Worm (Caenorhabditis elegans): Measurements from ENCODE around the gene mboa-4.

The mboa-4 gene

DNA sequence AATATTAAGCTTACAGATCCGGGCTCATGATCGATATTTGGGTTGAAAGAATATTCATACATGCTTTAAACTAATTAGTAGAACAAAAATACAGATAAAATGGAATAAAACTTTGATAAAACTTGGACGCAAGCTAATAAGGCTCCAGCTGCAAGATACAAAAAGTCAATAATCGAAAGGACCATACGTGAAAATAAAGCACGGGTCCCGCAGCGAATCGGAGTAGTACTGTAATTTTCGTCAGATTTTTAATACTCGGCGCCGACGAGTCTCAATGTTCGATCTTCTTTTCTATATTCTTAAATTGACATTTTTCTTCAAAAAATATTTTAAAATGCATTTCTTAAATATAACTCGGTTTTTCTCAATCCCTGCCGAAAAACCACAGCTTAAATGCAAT, 35.1 kb downstream of the mboa-4 start, which contains the start of gene spo-11:
Gene spo-11, minus strand, starts transcription at position 189 of the 400 bp plus-strand sequence.
- TF ChIP-seq unc-3 (GFP tag; conservative IDR thresholded peaks at IDR 0.05) (no peak), unc-3 (tag; optimal IDR thresholded peaks at IDR 0.05) (no peak), che-1 (tag; optimal IDR thresholded peaks at IDR 0.05) (no peak), tbx-2 (tag; optimal IDR thresholded peaks at IDR 0.05) (no peak), T23F11.4 (GFP tag; optimal IDR thresholded peaks at IDR 0.05) (no peak), hlh-30 (tag; optimal IDR thresholded peaks at IDR 0.05; ENCODE audit: insufficient read depth) (no peak), ztf-16 (tag; optimal IDR thresholded peaks at IDR 0.05) (no peak), pqm-1 (tag; optimal IDR thresholded peaks at IDR 0.05) (no peak), lim-6 (tag; optimal IDR thresholded peaks at IDR 0.05) (no peak), pat-9 (tag; optimal IDR thresholded peaks at IDR 0.05) (no peak), ceh-14 (tag; optimal IDR thresholded peaks at IDR 0.05) (no peak), fkh-6 (tag; optimal IDR thresholded peaks at IDR 0.05) (no peak), nhr-11 (tag; optimal IDR thresholded peaks at IDR 0.05) (no peak)

DNA sequence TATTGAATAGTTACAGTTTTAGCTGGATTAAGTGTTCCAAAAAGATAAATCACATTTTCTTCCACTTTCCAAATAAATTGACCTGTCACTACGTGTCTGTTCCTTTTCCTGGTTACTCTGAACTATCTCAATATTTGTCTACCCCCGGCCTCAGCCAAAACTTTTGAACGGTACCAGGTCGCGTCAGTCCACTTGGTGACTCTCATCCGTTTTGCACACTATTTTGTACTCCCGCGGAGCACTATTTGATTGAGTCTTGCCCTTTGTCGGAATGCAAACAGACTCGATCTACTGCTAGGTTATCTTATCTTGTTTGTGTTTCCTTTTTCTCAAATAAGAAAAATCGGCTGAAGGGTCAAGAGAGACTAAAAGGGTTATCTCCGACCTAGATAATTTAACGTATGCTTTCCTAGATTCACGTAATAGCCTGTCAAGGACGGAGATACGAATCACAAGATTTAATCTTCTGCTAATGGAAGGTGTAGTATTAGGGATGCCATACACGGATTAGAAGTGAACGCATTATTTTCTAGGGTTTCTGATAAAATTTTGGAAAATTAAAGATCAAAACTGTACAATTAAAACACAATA, 39.7 kb downstream of the mboa-4 start:
- TF ChIP-seq elt-2 (tag; optimal IDR thresholded peaks at IDR 0.05) (peak; percentile 15), dmd-4 (tag; optimal IDR thresholded peaks at IDR 0.05; ENCODE audit: borderline replicate concordance) (no peak)

DNA sequence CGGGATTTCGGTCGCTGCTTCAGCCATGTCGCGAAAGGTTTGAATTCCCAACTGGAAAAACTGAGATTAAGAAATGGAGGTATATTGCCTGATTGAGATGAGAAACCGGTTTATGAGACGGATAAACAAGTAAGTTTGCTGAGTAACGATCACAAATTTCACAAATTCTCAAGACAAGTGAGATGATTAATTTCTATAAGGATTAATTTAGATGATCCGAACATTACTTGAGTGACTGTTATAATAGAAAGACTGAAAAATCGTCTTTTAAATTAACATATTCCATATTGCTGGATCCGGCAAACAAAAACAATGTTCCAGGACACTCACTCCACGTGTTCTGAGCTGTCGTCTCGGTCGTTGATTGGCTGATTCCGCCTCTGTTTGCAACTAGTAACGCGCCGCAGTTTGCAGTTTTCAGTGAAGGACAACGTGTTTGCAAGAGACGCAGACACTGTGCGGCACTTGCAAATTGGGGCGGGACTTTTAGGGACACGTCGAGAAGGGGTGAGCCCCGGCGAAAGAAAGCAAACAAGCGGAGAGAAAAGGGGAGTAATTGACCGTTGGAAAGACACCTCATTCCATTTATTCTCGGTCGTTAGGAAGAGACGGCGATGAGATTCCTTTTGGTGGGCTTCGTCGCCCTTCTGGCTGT, 40.8 kb downstream of the mboa-4 start, which contains the start of the genes imp-2 and enpl-1:
Gene imp-2, minus strand, starts transcription at position 51 of the 655 bp plus-strand sequence.
Gene enpl-1, plus strand, starts transcription at position 462 of the 655 bp plus-strand sequence.
- TF ChIP-seq ceh-18 (tag; optimal IDR thresholded peaks at IDR 0.05) (peak; percentile 61), nfya-1 (tag; optimal IDR thresholded peaks at IDR 0.05) (peak; percentile 100), hlh-30 (tag; optimal IDR thresholded peaks at IDR 0.05; ENCODE audit: insufficient read depth) (peak; percentile 81), ama-1 (optimal IDR thresholded peaks at IDR 0.05) (no peak), elt-2 (tag; optimal IDR thresholded peaks at IDR 0.05) (peak; percentile 66), sdc-2 (tag; optimal IDR thresholded peaks at IDR 0.05) (peak; percentile 51), tbx-7 (tag; optimal IDR thresholded peaks at IDR 0.05) (peak; percentile 58), ceh-31 (tag; optimal IDR thresholded peaks at IDR 0.05) (peak; percentile 91), unc-55 (GFP tag; optimal IDR thresholded peaks at IDR 0.05) (peak; percentile 50), unc-3 (GFP tag; conservative IDR thresholded peaks at IDR 0.05) (peak; percentile 12; the same call in 1 of the 2 replicates), unc-3 (tag; optimal IDR thresholded peaks at IDR 0.05) (peak; percentile 13), dve-1 (tag; optimal IDR thresholded peaks at IDR 0.05) (peak; percentile 51), ceh-30 (tag; optimal IDR thresholded peaks at IDR 0.05) (no peak), ttx-3 (tag; optimal IDR thresholded peaks at IDR 0.05) (peak; percentile 20), pqm-1 (tag; optimal IDR thresholded peaks at IDR 0.05) (peak; percentile 61), sox-4 (tag; optimal IDR thresholded peaks at IDR 0.05) (peak; percentile 25), pros-1 (tag; optimal IDR thresholded peaks at IDR 0.05) (peak; percentile 74), F13H6.1 (tag; optimal IDR thresholded peaks at IDR 0.05) (peak; percentile 39), ets-4 (tag; optimal IDR thresholded peaks at IDR 0.05) (peak; percentile 11), ceh-19 (GFP tag; optimal IDR thresholded peaks at IDR 0.05) (peak; percentile 53), elt-4 (tag; optimal IDR thresholded peaks at IDR 0.05) (no peak), mec-3 (tag; optimal IDR thresholded peaks at IDR 0.05; ENCODE audit: borderline replicate concordance) (no peak), zip-5 (tag; optimal IDR thresholded peaks at IDR 0.05) (no peak), nhr-11 (tag; optimal IDR thresholded peaks at IDR 0.05) (no peak), che-1 (tag; optimal IDR thresholded peaks at IDR 0.05) (no peak), ref-2 (tag; optimal IDR thresholded peaks at IDR 0.05) (peak; percentile 85), C08G9.2 (tag; optimal IDR thresholded peaks at IDR 0.05) (peak; percentile 49), tbx-2 (tag; optimal IDR thresholded peaks at IDR 0.05) (peak; percentile 93), ceh-9 (tag; optimal IDR thresholded peaks at IDR 0.05) (no peak), K09A11.1 (tag; optimal IDR thresholded peaks at IDR 0.05; ENCODE audit: insufficient read depth) (peak; percentile 60), pag-3 (tag; optimal IDR thresholded peaks at IDR 0.05; ENCODE audit: borderline replicate concordance) (no peak), pax-1 (tag; optimal IDR thresholded peaks at IDR 0.05) (peak; percentile 51), lim-6 (tag; optimal IDR thresholded peaks at IDR 0.05) (no peak), unc-42 (tag; optimal IDR thresholded peaks at IDR 0.05) (peak; percentile 83), hlh-15 (tag; optimal IDR thresholded peaks at IDR 0.05) (no peak), ceh-2 (tag; optimal IDR thresholded peaks at IDR 0.05) (peak; percentile 50), ceh-22 (tag; optimal IDR thresholded peaks at IDR 0.05) (peak; percentile 6), hlh-6 (tag; optimal IDR thresholded peaks at IDR 0.05) (no peak), ztf-16 (tag; optimal IDR thresholded peaks at IDR 0.05) (peak; percentile 50), ceh-34 (tag; optimal IDR thresholded peaks at IDR 0.05) (peak; percentile 80), madf-2 (tag; optimal IDR thresholded peaks at IDR 0.05) (peak; percentile 28)
